Worm (Caenorhabditis elegans) whole organism, L4 larva: ENCODE measurements around the gene ZK262.8.
"Not testable (repeated sequence)": the region's sequence is repeated elsewhere in the genome, so short reads cannot be mapped to it uniquely, and the experiment has no call there.

Source experiments
- F26F4.8 ChIP-seq: fragments of 200-800 bp; sonication (Bioruptor generic); conservative IDR thresholded peaks from 2 replicates; pipeline ENCODE4 v1.3.6; 2022; ENCODE audit warnings: missing genetic modification characterization, missing compliant biosample characterization
- F44E2.7 ChIP-seq: fragments of 200-800 bp; sonication (Bioruptor generic); IDR thresholded peaks from 2 replicates; pipeline ENCODE4 v2.1.2; 2022; ENCODE audit warnings: missing genetic modification characterization, missing compliant biosample characterization
- F49E8.2 ChIP-seq: sonication (generic microtip); optimal IDR thresholded peaks from 2 replicates; lab custom pipeline; 2016; ENCODE audit warnings: missing compliant biosample characterization, mild to moderate bottlenecking, missing genetic modification characterization, borderline replicate concordance
- R02D3.7 ChIP-seq: fragments of 150-350 bp; sonication (generic microtip); optimal IDR thresholded peaks from 3 replicates; lab custom pipeline; 2014; ENCODE audit warnings: missing biosample characterization, missing genetic modification characterization
- Y105C5A.15 ChIP-seq: fragments of 200-800 bp; sonication (Bioruptor generic); IDR thresholded peaks from 2 replicates; pipeline ENCODE4 v1.3.6; 2022; ENCODE audit warnings: missing genetic modification characterization, missing compliant biosample characterization
- Y75B8A.6 ChIP-seq: fragments of 200-800 bp; sonication (Bioruptor generic); IDR thresholded peaks from 2 replicates; pipeline ENCODE4 v1.3.6; 2022; ENCODE audit warnings: missing genetic modification reagents, missing genetic modification characterization, missing compliant biosample characterization
- ZK546.5 ChIP-seq, 2 experiments: sonication (generic microtip); optimal IDR thresholded peaks; 2 replicates each; lab custom pipeline; 2017; ENCODE audit warnings: missing biosample characterization in 2 of 2, missing genetic modification characterization in 2 of 2
- aha-1 ChIP-seq: fragments of 150-350 bp; peaks from one replicate; lab custom pipeline; 2014; ENCODE audit warnings: missing biosample characterization, missing genetic modification characterization
- ama-1 ChIP-seq: fragments of 150-350 bp; optimal IDR thresholded peaks from 2 replicates; lab custom pipeline; 2014; ENCODE audit warnings: inconsistent platforms, mixed read lengths
- ceh-20 ChIP-seq: fragments of 200-800 bp; sonication (Bioruptor generic); IDR thresholded peaks from 2 replicates; pipeline ENCODE4 v1.3.6; 2022; ENCODE audit warnings: missing genetic modification reagents, missing genetic modification characterization, missing compliant biosample characterization
- ceh-28 ChIP-seq: fragments of 150-350 bp; optimal IDR thresholded peaks from 2 replicates; lab custom pipeline; 2014; ENCODE audit warnings: missing biosample characterization, missing genetic modification reagents, missing genetic modification characterization
- ceh-82 ChIP-seq: sonication (generic microtip); optimal IDR thresholded peaks from 2 replicates; lab custom pipeline; 2017; ENCODE audit warnings: missing biosample characterization, missing genetic modification characterization
- cey-2 ChIP-seq: sonication (generic microtip); optimal IDR thresholded peaks from 3 replicates; lab custom pipeline; 2017; ENCODE audit warnings: missing genetic modification characterization, mild to moderate bottlenecking, missing compliant biosample characterization, antibody characterized with exemption, borderline replicate concordance; ENCODE audit not compliant: insufficient read depth
- daf-12 ChIP-seq: fragments of 150-350 bp; optimal IDR thresholded peaks from 2 replicates; lab custom pipeline; 2014; ENCODE audit warnings: missing biosample characterization, missing genetic modification reagents, missing genetic modification characterization
- daf-16 ChIP-seq, 3 experiments: sonication (generic microtip); optimal IDR thresholded peaks; 2 replicates each; lab custom pipeline; 2016 to 2017; ENCODE audit warnings: missing genetic modification characterization in 3 of 3, missing genetic modification reagents in 3 of 3, mild to moderate bottlenecking in 2 of 3, missing compliant biosample characterization in 2 of 3, missing biosample characterization in 1 of 3, moderate library complexity in 1 of 3
- daf-19 ChIP-seq: fragments of 200-800 bp; sonication (Bioruptor generic); conservative IDR thresholded peaks from 2 replicates; pipeline ENCODE4 v1.3.6; 2022; ENCODE audit warnings: missing genetic modification characterization, missing compliant biosample characterization
- daf-8 ChIP-seq: fragments of 200-800 bp; sonication (Bioruptor generic); IDR thresholded peaks from 2 replicates; pipeline ENCODE4 v1.3.6; 2022; ENCODE audit warnings: missing genetic modification characterization, missing compliant biosample characterization
- dmd-6 ChIP-seq: fragments of 200-800 bp; sonication (Bioruptor generic); IDR thresholded peaks from 2 replicates; pipeline ENCODE4 v1.3.6; 2022; ENCODE audit warnings: missing genetic modification reagents, missing genetic modification characterization, missing compliant biosample characterization
- dpl-1 ChIP-seq: fragments of 150-350 bp; optimal IDR thresholded peaks from 2 replicates; lab custom pipeline; 2014; ENCODE audit warnings: missing biosample characterization, missing genetic modification reagents, missing genetic modification characterization
- dve-1 ChIP-seq: sonication (generic microtip); optimal IDR thresholded peaks from 2 replicates; lab custom pipeline; 2017; ENCODE audit warnings: antibody characterized with exemption, mild to moderate bottlenecking, missing genetic modification characterization, missing compliant biosample characterization; ENCODE audit not compliant: insufficient read depth
- egl-27 ChIP-seq: sonication (generic microtip); optimal IDR thresholded peaks from 3 replicates; lab custom pipeline; 2017; ENCODE audit warnings: missing biosample characterization, missing genetic modification reagents, missing genetic modification characterization
- gei-8 ChIP-seq: fragments of 200-800 bp; sonication (Bioruptor generic); optimal IDR thresholded peaks from 2 replicates; lab custom pipeline; 2018; ENCODE audit warnings: mild to moderate bottlenecking, missing genetic modification characterization, missing compliant biosample characterization
- hlh-11 ChIP-seq: fragments of 200-800 bp; sonication (Bioruptor generic); optimal IDR thresholded peaks from 2 replicates; lab custom pipeline; 2018; ENCODE audit warnings: mild to moderate bottlenecking, missing genetic modification characterization, missing compliant biosample characterization
- hmg-1.1 ChIP-seq: fragments of 200-800 bp; sonication (Bioruptor generic); IDR thresholded peaks from 2 replicates; pipeline ENCODE4 v1.3.6; 2022; ENCODE audit warnings: missing genetic modification reagents, missing genetic modification characterization, missing compliant biosample characterization
- lim-7 ChIP-seq: fragments of 200-800 bp; sonication (Bioruptor generic); IDR thresholded peaks from 2 replicates; pipeline ENCODE4 v1.3.6; 2022; ENCODE audit warnings: missing genetic modification characterization, missing compliant biosample characterization
- lin-1 ChIP-seq: fragments of 200-800 bp; sonication (Bioruptor generic); IDR thresholded peaks from 2 replicates; pipeline ENCODE4 v1.3.6; 2022; ENCODE audit warnings: missing genetic modification reagents, missing genetic modification characterization, missing compliant biosample characterization
- lin-13 ChIP-seq: fragments of 150-350 bp; optimal IDR thresholded peaks from 2 replicates; lab custom pipeline; 2014; ENCODE audit warnings: missing biosample characterization, missing genetic modification reagents, missing genetic modification characterization
- lin-38 ChIP-seq: fragments of 200-800 bp; sonication (Bioruptor generic); IDR thresholded peaks from 2 replicates; pipeline ENCODE4 v1.3.6; 2022; ENCODE audit warnings: missing genetic modification reagents, missing genetic modification characterization, missing compliant biosample characterization
- mep-1 ChIP-seq: fragments of 150-350 bp; sonication (generic microtip); optimal IDR thresholded peaks from 3 replicates; lab custom pipeline; 2014; ENCODE audit warnings: missing biosample characterization, missing genetic modification characterization
- mxl-2 ChIP-seq: fragments of 200-800 bp; sonication (Bioruptor generic); conservative IDR thresholded peaks from 2 replicates; pipeline ENCODE4 v1.3.6; 2022; ENCODE audit warnings: missing genetic modification reagents, missing genetic modification characterization, missing compliant biosample characterization
- mxl-3 ChIP-seq: fragments of 200-800 bp; sonication (Bioruptor generic); optimal IDR thresholded peaks from 2 replicates; lab custom pipeline; 2018; ENCODE audit warnings: mild to moderate bottlenecking, missing genetic modification characterization, missing compliant biosample characterization
- nhr-102 ChIP-seq: sonication (generic microtip); optimal IDR thresholded peaks from 2 replicates; lab custom pipeline; 2016; ENCODE audit warnings: mild to moderate bottlenecking, missing genetic modification characterization, moderate library complexity, missing compliant biosample characterization
- nhr-111 ChIP-seq: fragments of 200-800 bp; sonication (Bioruptor generic); optimal IDR thresholded peaks from 2 replicates; lab custom pipeline; 2018; ENCODE audit warnings: mild to moderate bottlenecking, missing genetic modification characterization, missing compliant biosample characterization
- nhr-42 ChIP-seq: fragments of 200-800 bp; sonication (Bioruptor generic); IDR thresholded peaks from 2 replicates; pipeline ENCODE4 v1.3.6; 2022; ENCODE audit warnings: missing genetic modification characterization, missing compliant biosample characterization
- php-3 ChIP-seq: fragments of 200-800 bp; sonication (Bioruptor generic); IDR thresholded peaks from 2 replicates; pipeline ENCODE4 v1.3.6; 2022; ENCODE audit warnings: missing genetic modification reagents, missing genetic modification characterization, missing compliant biosample characterization
- pqm-1 ChIP-seq: sonication (generic microtip); optimal IDR thresholded peaks from 2 replicates; lab custom pipeline; 2017; ENCODE audit warnings: missing biosample characterization, missing genetic modification characterization
- skn-1 ChIP-seq: fragments of 150-350 bp; optimal IDR thresholded peaks from 2 replicates; lab custom pipeline; 2014; ENCODE audit warnings: missing biosample characterization, missing genetic modification characterization
- snpc-1.2 ChIP-seq: fragments of 200-800 bp; sonication (Bioruptor generic); IDR thresholded peaks from 2 replicates; pipeline ENCODE4 v1.3.6; 2022; ENCODE audit warnings: missing genetic modification reagents, missing genetic modification characterization, missing compliant biosample characterization
- unc-130 ChIP-seq: sonication (generic microtip); optimal IDR thresholded peaks from 2 replicates; lab custom pipeline; 2016; ENCODE audit warnings: missing genetic modification reagents, missing genetic modification characterization, missing compliant biosample characterization
- unc-39 ChIP-seq: sonication (generic microtip); optimal IDR thresholded peaks from 2 replicates; lab custom pipeline; 2017; ENCODE audit warnings: missing biosample characterization, missing genetic modification characterization
- vab-7 ChIP-seq: fragments of 200-800 bp; sonication (Bioruptor generic); IDR thresholded peaks from 2 replicates; pipeline ENCODE4 v1.3.6; 2022; ENCODE audit warnings: missing genetic modification reagents, missing genetic modification characterization, missing compliant biosample characterization

The ZK262.8 gene

DNA sequence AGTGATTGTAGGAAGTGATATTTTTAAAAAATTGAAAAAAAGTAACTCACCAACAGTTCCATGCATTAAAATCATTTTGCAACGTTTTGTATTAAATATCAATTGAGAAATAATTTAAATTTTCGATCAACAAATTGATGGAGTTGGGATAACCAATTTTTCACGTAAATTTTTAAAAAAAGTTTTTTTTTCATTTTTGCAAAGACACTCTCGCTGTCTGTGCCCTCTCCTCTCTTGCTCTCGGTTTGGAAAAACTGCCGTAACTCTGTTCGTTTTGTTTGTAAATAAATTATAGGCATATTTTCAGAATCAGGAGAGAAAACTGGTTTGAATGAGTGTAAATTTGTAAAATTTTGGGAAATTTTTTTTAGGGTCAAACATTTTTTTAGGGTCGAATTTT is 40.4 kb upstream of the ZK262.8 start, which contains the start of gene Y51A2B.16:
Gene Y51A2B.16, minus strand, starts transcription at position 101 of the 400 bp plus-strand sequence.
- TF ChIP-seq daf-16 (GFP tag; optimal IDR thresholded peaks at IDR 0.05; lab: Kevin White, UChicago), result no peak
- no peak for TF ChIP-seq daf-16 (tag; optimal IDR thresholded peaks at IDR 0.05; lab: Kevin White, UChicago)
- TF ChIP-seq snpc-1.2 (GFP tag; lab: Robert Waterston, UW), result no peak
- no peak for TF ChIP-seq cey-2

DNA sequence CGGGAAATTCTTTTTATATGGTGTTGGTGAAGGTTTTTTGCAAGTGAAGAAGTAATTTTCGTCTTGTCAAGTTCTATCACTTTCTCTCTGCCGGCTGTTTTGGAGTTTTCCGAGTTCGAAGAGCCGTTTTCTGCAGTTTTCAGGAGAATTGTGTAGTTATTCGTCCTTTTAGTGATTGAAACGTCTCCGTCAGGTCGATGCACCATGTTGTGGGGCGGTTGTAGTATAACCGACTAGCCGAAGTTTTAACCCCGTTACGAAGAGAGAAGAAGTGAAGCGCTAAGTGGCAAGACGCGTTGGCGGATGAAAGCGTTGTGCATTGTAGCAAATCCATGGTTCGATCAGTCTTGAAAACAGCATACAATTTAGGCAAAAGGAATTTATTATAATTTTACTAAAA is 35.4 kb upstream of the ZK262.8 start:
- TF ChIP-seq daf-8 (GFP tag; lab: Robert Waterston, UW) (no peak), aha-1 (tag; lab: Kevin White, UChicago) (peak; percentile 4)
- TF ChIP-seq, all 104 proteins: peak for 1

DNA sequence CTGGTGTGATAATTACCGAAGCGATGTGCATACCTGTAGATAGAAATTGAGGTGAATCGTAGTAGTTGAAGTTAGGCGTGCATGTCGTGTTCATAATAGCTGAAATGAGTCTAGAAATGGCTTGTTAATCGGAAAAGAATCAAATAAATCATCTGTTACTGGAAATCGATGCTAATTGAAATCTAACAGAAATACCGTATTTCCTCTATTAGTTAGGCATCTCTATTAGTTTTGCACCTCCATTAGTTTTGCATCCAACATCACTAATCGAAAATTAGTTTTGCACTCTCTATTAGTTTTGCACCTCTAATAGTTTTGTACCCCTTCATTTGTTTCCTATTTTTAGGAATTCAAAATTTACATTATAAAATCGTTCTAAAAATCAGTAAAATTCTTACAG is 33.4 kb upstream of the ZK262.8 start, which contains the start of gene srh-209:
Gene srh-209, minus strand, starts transcription at position 101 of the 400 bp plus-strand sequence.
- TF ChIP-seq Y75B8A.6 (GFP tag; lab: Robert Waterston, UW); mxl-2 (GFP tag; lab: Robert Waterston, UW); unc-39: not testable (repeated sequence)

DNA sequence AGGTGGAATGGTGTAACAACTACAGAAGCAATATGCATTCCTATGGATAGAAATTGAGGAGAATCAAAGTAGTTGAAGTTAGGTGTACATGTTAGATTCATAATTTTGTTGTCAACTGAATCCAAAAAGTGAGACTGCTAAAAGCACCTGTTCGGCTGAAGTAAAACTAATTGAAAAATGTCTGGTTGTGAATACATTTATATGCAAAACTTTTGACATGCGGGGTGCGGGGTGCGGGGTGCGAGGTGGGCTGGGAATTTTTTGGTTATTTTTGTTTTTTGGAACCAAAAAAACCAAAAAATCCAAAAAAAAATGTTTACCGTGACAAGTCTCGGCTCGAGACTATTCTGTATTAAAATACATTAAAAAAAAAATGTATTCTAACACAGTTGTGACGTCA is 28.0 kb upstream of the ZK262.8 start, which contains the start of gene srh-207:
Gene srh-207, minus strand, starts transcription at position 101 of the 400 bp plus-strand sequence.
- TF ChIP-seq dve-1 (no peak), lin-13 (no peak)

DNA sequence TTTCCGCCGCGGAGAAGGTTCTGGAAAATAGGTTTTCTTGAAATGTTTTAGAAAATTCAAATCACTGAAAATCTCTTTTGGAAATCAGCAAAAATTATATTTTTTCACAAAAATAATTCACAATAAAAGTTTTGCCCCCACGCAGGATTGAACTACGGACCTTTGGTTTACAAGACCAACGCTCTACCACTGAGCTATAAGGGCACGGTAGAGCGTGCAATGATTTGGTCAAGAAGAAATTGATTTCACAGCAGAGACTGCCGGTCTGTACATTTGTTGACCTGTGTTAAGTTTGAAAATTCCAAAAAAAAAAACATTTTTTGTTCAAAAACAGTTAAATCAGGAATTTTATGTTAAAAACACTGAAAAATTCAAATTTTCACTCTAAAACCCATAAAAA is 25.8 kb upstream of the ZK262.8 start:
- TF ChIP-seq egl-27 (tag; lab: Kevin White, UChicago) (no peak), nhr-102 (tag; lab: Kevin White, UChicago) (no peak), cey-2 (no peak), ceh-20 (GFP tag; lab: Robert Waterston, UW) (0 out of 2 replicates have a peak, but pooled peaks have one; percentile 40), hlh-11 (tag; lab: Kevin White, UChicago) (peak; percentile 0), lin-38 (no peak), ceh-28 (no peak), vab-7 (GFP tag; lab: Robert Waterston, UW) (peak; percentile 65; the same call in 1 of the 2 replicates), Y105C5A.15 (peak; percentile 41; the same call in 1 of the 2 replicates), ceh-82 (tag; lab: Kevin White, UChicago) (no peak), F44E2.7 (GFP tag; lab: Robert Waterston, UW) (no peak), php-3 (peak; percentile 20; the same call in 1 of the 2 replicates), daf-12 (tag; lab: Kevin White, UChicago) (no peak), lin-1 (0 out of 2 replicates have a peak, but pooled peaks have one; percentile 50), mxl-3 (GFP tag; lab: Kevin White, UChicago) (no peak), daf-16 (GFP tag; optimal IDR thresholded peaks at IDR 0.05; lab: Kevin White, UChicago) (peak in 1 of 2 experiments; percentile 44), daf-16 (tag; optimal IDR thresholded peaks at IDR 0.05; lab: Kevin White, UChicago) (peak; percentile 54), snpc-1.2 (GFP tag; lab: Robert Waterston, UW) (peak; percentile 70), dpl-1 (GFP tag; lab: Kevin White, UChicago) (no peak), mxl-2 (GFP tag; lab: Robert Waterston, UW) (no peak), ZK546.5 (tag; optimal IDR thresholded peaks at IDR 0.05; lab: Kevin White, UChicago) (no peak), gei-8 (GFP tag; lab: Kevin White, UChicago) (no peak), nhr-111 (GFP tag; lab: Kevin White, UChicago) (no peak), R02D3.7 (no peak), F49E8.2 (tag; lab: Kevin White, UChicago) (peak; percentile 10), lin-13 (no peak), F26F4.8 (GFP tag; lab: Robert Waterston, UW) (peak; percentile 59; the same call in 1 of the 2 replicates), unc-130 (GFP tag; lab: Kevin White, UChicago) (peak; percentile 38), dmd-6 (GFP tag; lab: Robert Waterston, UW) (peak; percentile 36; the same call in 1 of the 2 replicates), ama-1 (lab: Kevin White, UChicago) (no peak), hmg-1.1 (GFP tag; lab: Robert Waterston, UW) (no peak), nhr-42 (GFP tag; lab: Robert Waterston, UW) (no peak), daf-19 (no peak), dve-1 (no peak), pqm-1 (tag; lab: Kevin White, UChicago) (no peak), lim-7 (GFP tag; lab: Robert Waterston, UW) (peak; percentile 79), skn-1 (tag; lab: Kevin White, UChicago) (no peak), mep-1 (tag; lab: Kevin White, UChicago) (no peak)
